Worm (Caenorhabditis elegans): ENCODE data around the gene C05D12.7.
"Not testable (repeated sequence)": the region's sequence is repeated elsewhere in the genome, so short reads cannot be mapped to it uniquely, and the experiment has no call there.

The C05D12.7 gene

ce11 chrII:11433942-11434341, 24.1 kb downstream of the C05D12.7 start, which contains the start of gene C05D12.5:
Gene C05D12.5 (plus strand): TSS chrII:11434242.
- TF ChIP-seq R02D3.7 (tag; optimal IDR thresholded peaks at IDR 0.05), result no peak
- TF ChIP-seq elt-1 (tag; optimal IDR thresholded peaks at IDR 0.05), result no peak
- TF ChIP-seq ztf-4 (tag; optimal IDR thresholded peaks at IDR 0.05), result no peak
- TF ChIP-seq skn-1 (tag; optimal IDR thresholded peaks at IDR 0.05), result no peak
- no peak for TF ChIP-seq nhr-43 (tag; optimal IDR thresholded peaks at IDR 0.05; ENCODE audit: poor library complexity, severe bottlenecking)
- no peak for TF ChIP-seq fkh-10 (GFP tag; optimal IDR thresholded peaks at IDR 0.05)
- TF ChIP-seq egl-27 (tag; optimal IDR thresholded peaks at IDR 0.05), result no peak
- TF ChIP-seq ama-1 (optimal IDR thresholded peaks at IDR 0.05), result no peak
- TF ChIP-seq eor-1 (tag; optimal IDR thresholded peaks at IDR 0.05), result no peak
- no peak for TF ChIP-seq nhr-67 (tag; optimal IDR thresholded peaks at IDR 0.05)
- TF ChIP-seq jun-1 (tag; optimal IDR thresholded peaks at IDR 0.05), result no peak
- no peak for TF ChIP-seq nhr-12 (tag; optimal IDR thresholded peaks at IDR 0.05)
- no peak for TF ChIP-seq lin-15B (tag; optimal IDR thresholded peaks at IDR 0.05)
- no peak for TF ChIP-seq ZK546.5 (tag; optimal IDR thresholded peaks at IDR 0.05)
- TF ChIP-seq lsy-12 (tag; optimal IDR thresholded peaks at IDR 0.05), result no peak
- TF ChIP-seq tbx-2 (tag; optimal IDR thresholded peaks at IDR 0.05), result no peak
- TF ChIP-seq nhr-28 (tag; optimal IDR thresholded peaks at IDR 0.05), result no peak
- TF ChIP-seq lin-39 (tag; optimal IDR thresholded peaks at IDR 0.05), result no peak
- TF ChIP-seq elt-2 (tag; optimal IDR thresholded peaks at IDR 0.05), result no peak
- TF ChIP-seq unc-39 (tag; optimal IDR thresholded peaks at IDR 0.05), result no peak

- peak; percentile 83 for TF ChIP-seq elt-2 (tag; optimal IDR thresholded peaks at IDR 0.05)
- no peak for TF ChIP-seq nhr-11 (tag; optimal IDR thresholded peaks at IDR 0.05)
- TF ChIP-seq ceh-9 (tag; optimal IDR thresholded peaks at IDR 0.05), result no peak
- peak; percentile 69 for TF ChIP-seq pqm-1 (tag; optimal IDR thresholded peaks at IDR 0.05)
Measured at ce11 chrII:11438417-11438816, 28.5 kb downstream of the C05D12.7 start, which contains the start of gene vha-6. Gene vha-6 (minus strand): TSS chrII:11438452.

ce11 chrII:11440265-11440664, 30.4 kb downstream of the C05D12.7 start, which contains the start of gene VW02B12L.2:
Gene VW02B12L.2 (minus strand): TSS chrII:11440329.
- TF ChIP-seq lin-15B (tag; optimal IDR thresholded peaks at IDR 0.05), result peak; percentile 46
- no peak for TF ChIP-seq daf-12 (tag; optimal IDR thresholded peaks at IDR 0.05)
- no peak for TF ChIP-seq nhr-67 (tag; optimal IDR thresholded peaks at IDR 0.05)
- TF ChIP-seq mdl-1 (tag; optimal IDR thresholded peaks at IDR 0.05), result no peak
- TF ChIP-seq nfya-1 (tag; optimal IDR thresholded peaks at IDR 0.05; ENCODE audit: insufficient read depth), result peak; percentile 37
- TF ChIP-seq ceh-16 (tag; optimal IDR thresholded peaks at IDR 0.05), result no peak
- no peak for TF ChIP-seq unc-39 (tag; optimal IDR thresholded peaks at IDR 0.05)
- no peak for TF ChIP-seq ama-1 (optimal IDR thresholded peaks at IDR 0.05)
- no peak for TF ChIP-seq jun-1 (tag; optimal IDR thresholded peaks at IDR 0.05)
- peak; percentile 17 for TF ChIP-seq nhr-25 (tag; optimal IDR thresholded peaks at IDR 0.05)
- no peak for TF ChIP-seq nhr-77 (tag; optimal IDR thresholded peaks at IDR 0.05)
- TF ChIP-seq fkh-10 (GFP tag; optimal IDR thresholded peaks at IDR 0.05), result no peak
- no peak for TF ChIP-seq mml-1 (tag; optimal IDR thresholded peaks at IDR 0.05)
- no peak for TF ChIP-seq elt-3 (tag; optimal IDR thresholded peaks at IDR 0.05)
- TF ChIP-seq egl-27 (tag; optimal IDR thresholded peaks at IDR 0.05), result no peak
- no peak for TF ChIP-seq skn-1 (tag; optimal IDR thresholded peaks at IDR 0.05)
- peak; percentile 67 for TF ChIP-seq lin-39 (tag; optimal IDR thresholded peaks at IDR 0.05)
- TF ChIP-seq nhr-28 (tag; optimal IDR thresholded peaks at IDR 0.05), result no peak
- TF ChIP-seq ZK546.5 (tag; optimal IDR thresholded peaks at IDR 0.05), result no peak
- TF ChIP-seq R02D3.7 (tag; optimal IDR thresholded peaks at IDR 0.05), result peak; percentile 85
- TF ChIP-seq nhr-23 (tag; optimal IDR thresholded peaks at IDR 0.05), result peak; percentile 51
- no peak for TF ChIP-seq sea-2 (GFP tag; optimal IDR thresholded peaks at IDR 0.05)

- not testable (repeated sequence) for TF ChIP-seq pqm-1, elt-2, pha-4 (tag; optimal IDR thresholded peaks at IDR 0.05)
Measured at ce11 chrII:11442425-11442824, 32.5 kb downstream of the C05D12.7 start, which contains the start of gene ebp-2. Gene ebp-2 (plus strand): TSS chrII:11442725.

ce11 chrII:11443128-11443527, 33.2 kb downstream of the C05D12.7 start:
- TF ChIP-seq nhr-76 (tag; optimal IDR thresholded peaks at IDR 0.05), result no peak
- TF ChIP-seq mdl-1 (tag; optimal IDR thresholded peaks at IDR 0.05), result no peak
- TF ChIP-seq skn-1 (tag; optimal IDR thresholded peaks at IDR 0.05), result no peak
- TF ChIP-seq lin-39 (tag; optimal IDR thresholded peaks at IDR 0.05), result no peak
- TF ChIP-seq nhr-25 (tag; optimal IDR thresholded peaks at IDR 0.05), result no peak
- TF ChIP-seq fos-1 (tag; optimal IDR thresholded peaks at IDR 0.05), result no peak
- TF ChIP-seq lin-15B (tag; optimal IDR thresholded peaks at IDR 0.05), result no peak
- no peak for TF ChIP-seq tbx-2 (tag; optimal IDR thresholded peaks at IDR 0.05)
- no peak for TF ChIP-seq elt-2 (tag; optimal IDR thresholded peaks at IDR 0.05)
- no peak for TF ChIP-seq lsy-12 (tag; optimal IDR thresholded peaks at IDR 0.05)
- TF ChIP-seq nhr-28 (tag; optimal IDR thresholded peaks at IDR 0.05), result no peak
- TF ChIP-seq nhr-11 (tag; optimal IDR thresholded peaks at IDR 0.05), result no peak

All from whole organism, L3 larva.